Worm (Caenorhabditis elegans): ENCODE measurements around the gene F41E6.15.

ce11 chrV:8626406-8626805, 23.9 kb upstream of the F41E6.15 start:
- TF ChIP-seq sdc-2 (tag; optimal IDR thresholded peaks at IDR 0.05) (no peak), che-1 (tag; optimal IDR thresholded peaks at IDR 0.05) (no peak), rnt-1 (tag; optimal IDR thresholded peaks at IDR 0.05) (no peak), nhr-11 (tag; optimal IDR thresholded peaks at IDR 0.05) (no peak), pha-4 (tag; optimal IDR thresholded peaks at IDR 0.05) (no peak), hlh-15 (tag; optimal IDR thresholded peaks at IDR 0.05) (no peak), eyg-1 (tag; optimal IDR thresholded peaks at IDR 0.05) (no peak), ahr-1 (tag; optimal IDR thresholded peaks at IDR 0.05) (no peak), fkh-10 (GFP tag; optimal IDR thresholded peaks at IDR 0.05) (no peak)

Data from whole organism, late embryonic.